ENCODE assay signal across 5 fruit fly cellular contexts in genomic region chr2L:14697938-14698337, dm6.
A peak's percentile ranks its signal among the peaks of the same experiment; 100 is the strongest.
TF ChIP-seq lines count a peak whose summit lies in the region.

No protein-coding gene starts in this region.

- TF ChIP-seq CTCF in whole organism, embryonic (GFP tag; optimal IDR thresholded peaks at IDR 0.05; lab: Kevin White, UChicago): no peak

TF ChIP-seq in whole organism, adult, 20 proteins besides CTCF, POLR2A, EP300 and RAD21:
- TF ChIP-seq Crg-1 (GFP tag; optimal IDR thresholded peaks at IDR 0.05; lab: Kevin White, UChicago) (no peak), kay (GFP tag; lab: Kevin White, UChicago; ENCODE audit: borderline replicate concordance) (peak; percentile 56)

TF ChIP-seq in whole organism, embryonic, 481 proteins besides CTCF, POLR2A, EP300 and RAD21 (continues in another document):
- no peak for TF ChIP-seq bcd (GFP tag; optimal IDR thresholded peaks at IDR 0.05; lab: Kevin White, UChicago)
- TF ChIP-seq CG4404 (GFP tag; IDR thresholded peaks at IDR 0.05; lab: Robert Waterston, UW): no peak
- TF ChIP-seq CG18011 (GFP tag; optimal IDR thresholded peaks at IDR 0.05; lab: Kevin White, UChicago): no peak
- TF ChIP-seq scrt (GFP tag; optimal IDR thresholded peaks at IDR 0.05; lab: Kevin White, UChicago): no peak
- no peak for TF ChIP-seq Dad (GFP tag; optimal IDR thresholded peaks at IDR 0.05; lab: Kevin White, UChicago)
- TF ChIP-seq CG31224 (GFP tag; IDR thresholded peaks at IDR 0.05; lab: Robert Waterston, UW): no peak
- TF ChIP-seq Lim3 (GFP tag; IDR thresholded peaks at IDR 0.05; lab: Robert Waterston, UW): no peak
- no peak for TF ChIP-seq CG7786 (GFP tag; optimal IDR thresholded peaks at IDR 0.05; lab: Kevin White, UChicago)
- no peak for TF ChIP-seq Hr39 (optimal IDR thresholded peaks at IDR 0.05; lab: Kevin White, UChicago)
- TF ChIP-seq grau (tag; optimal IDR thresholded peaks at IDR 0.05; lab: Kevin White, UChicago): peak; percentile 47
- TF ChIP-seq CG2712 (tag; optimal IDR thresholded peaks at IDR 0.05; lab: Kevin White, UChicago): peak; percentile 24
- no peak for TF ChIP-seq wor (GFP tag; IDR thresholded peaks at IDR 0.05; lab: Robert Waterston, UW)
- no peak for TF ChIP-seq ase (GFP tag; IDR thresholded peaks at IDR 0.05; lab: Robert Waterston, UW)
- peak; percentile 36 for TF ChIP-seq PHDP (tag; optimal IDR thresholded peaks at IDR 0.05; lab: Kevin White, UChicago)
- TF ChIP-seq Neu2 (GFP tag; optimal IDR thresholded peaks at IDR 0.05; lab: Kevin White, UChicago; ENCODE audit: borderline replicate concordance): no peak
- no peak for TF ChIP-seq CG5245 (GFP tag; optimal IDR thresholded peaks at IDR 0.05; lab: Kevin White, UChicago)
- no peak for TF ChIP-seq hbn (GFP tag; IDR thresholded peaks at IDR 0.05; lab: Robert Waterston, UW; ENCODE audit: partially characterized antibody)
- TF ChIP-seq cato (GFP tag; optimal IDR thresholded peaks at IDR 0.05; lab: Kevin White, UChicago; ENCODE audit: borderline replicate concordance): no peak
- TF ChIP-seq CG12104 (GFP tag; optimal IDR thresholded peaks at IDR 0.05; lab: Kevin White, UChicago): no peak
- peak; percentile 10 for TF ChIP-seq Sox100B (GFP tag; optimal IDR thresholded peaks at IDR 0.05; lab: Kevin White, UChicago)
- TF ChIP-seq caup (GFP tag; optimal IDR thresholded peaks at IDR 0.05; lab: Kevin White, UChicago; ENCODE audit: severe bottlenecking): no peak
- TF ChIP-seq Oli (tag; optimal IDR thresholded peaks at IDR 0.05; lab: Kevin White, UChicago): no peak

TF ChIP-seq in whole organism, prepupa, 60 proteins besides CTCF, POLR2A, EP300 and RAD21 (continues in another document):
- TF ChIP-seq fd85E (GFP tag; optimal IDR thresholded peaks at IDR 0.05; lab: Kevin White, UChicago) (no peak), CG11294 (GFP tag; IDR thresholded peaks at IDR 0.05; lab: Robert Waterston, UW) (no peak), CG3032 (tag; optimal IDR thresholded peaks at IDR 0.05; lab: Kevin White, UChicago) (no peak), cyc (GFP tag; optimal IDR thresholded peaks at IDR 0.05; lab: Kevin White, UChicago) (peak; percentile 4), vri (GFP tag; optimal IDR thresholded peaks at IDR 0.05; lab: Kevin White, UChicago) (no peak), Blimp-1 (GFP tag; optimal IDR thresholded peaks at IDR 0.05; lab: Kevin White, UChicago) (no peak), Gug (GFP tag; IDR thresholded peaks at IDR 0.05; lab: Robert Waterston, UW) (no peak), CG9139 (GFP tag; optimal IDR thresholded peaks at IDR 0.05; lab: Kevin White, UChicago) (no peak), Eip75B (GFP tag; optimal IDR thresholded peaks at IDR 0.05; lab: Kevin White, UChicago) (no peak), CG10631 (GFP tag; optimal IDR thresholded peaks at IDR 0.05; lab: Kevin White, UChicago) (no peak), CG32006 (GFP tag; optimal IDR thresholded peaks at IDR 0.05; lab: Kevin White, UChicago) (peak; percentile 65), esn (GFP tag; optimal IDR thresholded peaks at IDR 0.05; lab: Kevin White, UChicago) (peak; percentile 11), ss (GFP tag; optimal IDR thresholded peaks at IDR 0.05; lab: Kevin White, UChicago) (peak in 1 of 2 experiments; percentile 5), CG34406 (GFP tag; optimal IDR thresholded peaks at IDR 0.05; lab: Kevin White, UChicago) (no peak), CG1621 (tag; optimal IDR thresholded peaks at IDR 0.05; lab: Kevin White, UChicago) (no peak), Ets96B (tag; optimal IDR thresholded peaks at IDR 0.05; lab: Kevin White, UChicago) (peak; percentile 13), lz (GFP tag; optimal IDR thresholded peaks at IDR 0.05; lab: Kevin White, UChicago) (no peak), CG8319 (GFP tag; optimal IDR thresholded peaks at IDR 0.05; lab: Kevin White, UChicago) (peak; percentile 1), Met (GFP tag; optimal IDR thresholded peaks at IDR 0.05; lab: Kevin White, UChicago) (peak; percentile 11), Eip78C (GFP tag; lab: Kevin White, UChicago) (peak; percentile 78), Ets21C (GFP tag; optimal IDR thresholded peaks at IDR 0.05; lab: Kevin White, UChicago) (no peak), CG6854 (GFP tag; optimal IDR thresholded peaks at IDR 0.05; lab: Kevin White, UChicago) (no peak), Eip93F (GFP tag; optimal IDR thresholded peaks at IDR 0.05; lab: Kevin White, UChicago) (no peak), eg (GFP tag; IDR thresholded peaks at IDR 0.05; lab: Robert Waterston, UW) (no peak; the same call in 2 of the 3 replicates)

TF ChIP-seq in whole organism, pupa, 21 proteins besides CTCF, POLR2A, EP300 and RAD21:
- TF ChIP-seq CG34367 (tag; optimal IDR thresholded peaks at IDR 0.05; lab: Kevin White, UChicago) (no peak), fd96Ca (GFP tag; IDR thresholded peaks at IDR 0.05; lab: Robert Waterston, UW) (no peak), Ets98B (GFP tag; IDR thresholded peaks at IDR 0.05; lab: Robert Waterston, UW) (no peak), gl (tag; optimal IDR thresholded peaks at IDR 0.05; lab: Kevin White, UChicago) (no peak), CG4496 (GFP tag; IDR thresholded peaks at IDR 0.05; lab: Robert Waterston, UW) (no peak), D1 (tag; optimal IDR thresholded peaks at IDR 0.05; lab: Kevin White, UChicago) (no peak), CG12605 (GFP tag; IDR thresholded peaks at IDR 0.05; lab: Robert Waterston, UW) (no peak; the same call in 1 of the 2 replicates), CG32121 (GFP tag; IDR thresholded peaks at IDR 0.05; lab: Robert Waterston, UW) (no peak), CG8159 (tag; optimal IDR thresholded peaks at IDR 0.05; lab: Kevin White, UChicago) (peak; percentile 22), CG15710 (tag; optimal IDR thresholded peaks at IDR 0.05; lab: Kevin White, UChicago) (peak; percentile 15), CG14655 (GFP tag; optimal IDR thresholded peaks at IDR 0.05; lab: Kevin White, UChicago) (peak; percentile 16), Pif1B (GFP tag; optimal IDR thresholded peaks at IDR 0.05; lab: Kevin White, UChicago) (peak; percentile 5), CG8301 (tag; optimal IDR thresholded peaks at IDR 0.05; lab: Kevin White, UChicago) (peak; percentile 42), CG13204 (GFP tag; optimal IDR thresholded peaks at IDR 0.05; lab: Kevin White, UChicago) (no peak), CG17806 (tag; optimal IDR thresholded peaks at IDR 0.05; lab: Kevin White, UChicago) (peak; percentile 4), Pif1A (GFP tag; optimal IDR thresholded peaks at IDR 0.05; lab: Kevin White, UChicago) (peak; percentile 27), Snoo (tag; optimal IDR thresholded peaks at IDR 0.05; lab: Kevin White, UChicago) (no peak), rn (GFP tag; IDR thresholded peaks at IDR 0.05; lab: Robert Waterston, UW) (no peak), EcR (GFP tag; optimal IDR thresholded peaks at IDR 0.05; lab: Kevin White, UChicago) (no peak), CG9948 (tag; optimal IDR thresholded peaks at IDR 0.05; lab: Kevin White, UChicago) (peak; percentile 2), CG10348 (GFP tag; IDR thresholded peaks at IDR 0.05; lab: Robert Waterston, UW) (no peak)
TF ChIP-seq in whole organism, pupa: peak in this region for 8.

TF ChIP-seq in whole organism, wandering third instar larva, 38 proteins besides CTCF, POLR2A, EP300 and RAD21:
- TF ChIP-seq psq (GFP tag; optimal IDR thresholded peaks at IDR 0.05; lab: Kevin White, UChicago): no peak
- peak; percentile 5 for TF ChIP-seq br (GFP tag; optimal IDR thresholded peaks at IDR 0.05; lab: Kevin White, UChicago)
- TF ChIP-seq HLH106 (tag; optimal IDR thresholded peaks at IDR 0.05; lab: Kevin White, UChicago): peak; percentile 10
- peak in 1 of 2 experiments; percentile 1 for TF ChIP-seq foxo (GFP tag; optimal IDR thresholded peaks at IDR 0.05; lab: Kevin White, UChicago)
